Fruit fly (Drosophila melanogaster) whole organism, embryonic: ENCODE results near the gene CG43610.

Experiments
- CG10147 ChIP-seq: fragments of 200-800 bp; sonication (Bioruptor generic); optimal IDR thresholded peaks from 2 replicates; lab custom pipeline; 2019; ENCODE audit warnings: missing biosample characterization, mild to moderate bottlenecking, missing genetic modification characterization, moderate library complexity
- CG10366 ChIP-seq: fragments of 200-800 bp; sonication (Bioruptor generic); IDR thresholded peaks from 2 replicates; pipeline ENCODE4 v1.3.6; 2022; ENCODE audit warnings: missing biosample characterization, missing genetic modification characterization
- CG10543 ChIP-seq: fragments of 200-800 bp; sonication (Bioruptor generic); optimal IDR thresholded peaks from 3 replicates; lab custom pipeline; 2017; ENCODE audit warnings: missing biosample characterization, mild to moderate bottlenecking, missing genetic modification characterization, moderate library complexity
- CG12071 ChIP-seq: fragments of 200-800 bp; sonication (Bioruptor generic); optimal IDR thresholded peaks from 3 replicates; lab custom pipeline; 2018; ENCODE audit warnings: missing biosample characterization, mild to moderate bottlenecking, missing genetic modification characterization
- CG12299 ChIP-seq: fragments of 200-800 bp; sonication (Bioruptor generic); optimal IDR thresholded peaks from 2 replicates; lab custom pipeline; 2018; ENCODE audit warnings: missing biosample characterization, mild to moderate bottlenecking, missing genetic modification characterization
- CG1233 ChIP-seq: fragments of 200-800 bp; sonication (Bioruptor generic); optimal IDR thresholded peaks from 4 replicates; lab custom pipeline; 2018; ENCODE audit warnings: missing biosample characterization, mild to moderate bottlenecking, missing genetic modification characterization
- CG16815 ChIP-seq: fragments of 200-800 bp; sonication (Bioruptor generic); optimal IDR thresholded peaks from 3 replicates; lab custom pipeline; 2017; ENCODE audit warnings: missing biosample characterization, mild to moderate bottlenecking, missing genetic modification characterization
- CG2678 ChIP-seq: fragments of 200-800 bp; sonication (Bioruptor generic); optimal IDR thresholded peaks from 3 replicates; lab custom pipeline; 2019; ENCODE audit warnings: missing biosample characterization, mild to moderate bottlenecking, missing genetic modification characterization, moderate library complexity
- CG2889 ChIP-seq: fragments of 200-800 bp; sonication (Bioruptor generic); IDR thresholded peaks from 3 replicates; pipeline ENCODE4 v1.3.6; 2022; ENCODE audit warnings: missing biosample characterization, missing genetic modification characterization
- CG31365 ChIP-seq: fragments of 200-800 bp; sonication (Bioruptor generic); optimal IDR thresholded peaks from 2 replicates; lab custom pipeline; 2018; ENCODE audit warnings: missing biosample characterization, mild to moderate bottlenecking, missing genetic modification characterization
- CG34376 ChIP-seq: fragments of 200-800 bp; sonication (Bioruptor generic); optimal IDR thresholded peaks from 2 replicates; lab custom pipeline; 2018; ENCODE audit warnings: missing biosample characterization, mild to moderate bottlenecking, missing genetic modification characterization
- CG42726 ChIP-seq: fragments of 200-800 bp; sonication (Bioruptor generic); IDR thresholded peaks from 2 replicates; pipeline ENCODE4 v1.3.6; 2022; ENCODE audit warnings: missing biosample characterization, missing genetic modification characterization; ENCODE audit not compliant: partially characterized antibody
- CG5180 ChIP-seq: fragments of 200-800 bp; sonication (Bioruptor generic); optimal IDR thresholded peaks from 3 replicates; lab custom pipeline; 2017; ENCODE audit warnings: missing biosample characterization, missing genetic modification characterization, mild to moderate bottlenecking, moderate library complexity, missing genetic modification reagents
- CG7839 ChIP-seq: fragments of 200-800 bp; sonication (Bioruptor generic); optimal IDR thresholded peaks from 3 replicates; lab custom pipeline; 2018; ENCODE audit warnings: missing biosample characterization, mild to moderate bottlenecking, missing genetic modification characterization, moderate library complexity
- CG9437 ChIP-seq: fragments of 200-800 bp; sonication (Bioruptor generic); optimal IDR thresholded peaks from 2 replicates; lab custom pipeline; 2018; ENCODE audit warnings: missing biosample characterization, mild to moderate bottlenecking, missing genetic modification characterization
- CG9609 ChIP-seq: fragments of 200-800 bp; sonication (Bioruptor generic); optimal IDR thresholded peaks from 3 replicates; lab custom pipeline; 2016; ENCODE audit warnings: missing biosample characterization, missing genetic modification characterization
- CG9932 ChIP-seq: fragments of 200-800 bp; sonication (Bioruptor generic); IDR thresholded peaks from 2 replicates; pipeline ENCODE4 v1.3.6; 2022; ENCODE audit warnings: missing biosample characterization, missing genetic modification characterization
- Dll ChIP-seq: fragments of 200-800 bp; sonication (Bioruptor generic); IDR thresholded peaks from 4 replicates; pipeline ENCODE4 v1.3.6; 2022; ENCODE audit warnings: missing biosample characterization, missing genetic modification characterization; ENCODE audit not compliant: partially characterized antibody
- HLH3B ChIP-seq: fragments of 200-800 bp; sonication (Bioruptor generic); IDR thresholded peaks from 2 replicates; pipeline ENCODE4 v1.3.6; 2022; ENCODE audit warnings: missing biosample characterization, missing genetic modification characterization
- HmgD ChIP-seq: fragments of 200-800 bp; sonication (Bioruptor generic); optimal IDR thresholded peaks from 3 replicates; lab custom pipeline; 2016; ENCODE audit warnings: missing biosample characterization, missing genetic modification characterization
- Hr39 ChIP-seq: fragments of >200 bp; optimal IDR thresholded peaks from 2 replicates; lab custom pipeline; 2017
- Jarid2 ChIP-seq: fragments of 200-800 bp; sonication (Bioruptor generic); optimal IDR thresholded peaks from 3 replicates; lab custom pipeline; 2017; ENCODE audit warnings: mild to moderate bottlenecking, missing biosample characterization, missing genetic modification reagents, missing genetic modification characterization
- Lim3 ChIP-seq: fragments of 200-800 bp; sonication (Bioruptor generic); IDR thresholded peaks from 2 replicates; pipeline ENCODE4 v1.3.6; 2022; ENCODE audit warnings: missing biosample characterization, missing genetic modification characterization
- Mad ChIP-seq: fragments of 200-800 bp; sonication (Bioruptor generic); optimal IDR thresholded peaks from 2 replicates; lab custom pipeline; 2016; ENCODE audit warnings: missing biosample characterization, missing genetic modification characterization
- Med ChIP-seq: fragments of 200-800 bp; sonication (Bioruptor generic); peaks from one replicate; lab custom pipeline; 2016; ENCODE audit warnings: missing biosample characterization, missing genetic modification characterization, mild to moderate bottlenecking, inconsistent platforms, moderate library complexity
- Nf-YB ChIP-seq: fragments of 200-800 bp; sonication (Bioruptor generic); optimal IDR thresholded peaks from 3 replicates; lab custom pipeline; 2019; ENCODE audit warnings: missing biosample characterization, mild to moderate bottlenecking, missing genetic modification characterization, moderate library complexity
- Opbp ChIP-seq: fragments of 200-800 bp; sonication (Bioruptor generic); IDR thresholded peaks from 3 replicates; pipeline ENCODE4 v1.3.6; 2022; ENCODE audit warnings: missing biosample characterization, missing genetic modification characterization; ENCODE audit not compliant: partially characterized antibody
- Optix ChIP-seq: fragments of 200-800 bp; sonication (Bioruptor generic); IDR thresholded peaks from 3 replicates; pipeline ENCODE4 v1.3.6; 2022; ENCODE audit warnings: missing biosample characterization, missing genetic modification characterization
- Scr ChIP-seq: fragments of 200-800 bp; sonication (Bioruptor generic); IDR thresholded peaks from 2 replicates; pipeline ENCODE4 v1.3.6; 2022; ENCODE audit warnings: missing biosample characterization, missing genetic modification characterization; ENCODE audit not compliant: partially characterized antibody
- Trl ChIP-seq, 3 experiments: fragments of >200 bp in 2 of 3; fragments of 200-800 bp in 1 of 3; sonication (Bioruptor generic) in 1 of 3; optimal IDR thresholded peaks; 2 replicates in 1 of 3; 3 replicates in 2 of 3; lab custom pipeline; 2016 to 2017; ENCODE audit warnings: missing biosample characterization in 1 of 3, missing genetic modification characterization in 1 of 3
- YL-1 ChIP-seq: fragments of 200-800 bp; sonication (Bioruptor generic); optimal IDR thresholded peaks from 3 replicates; lab custom pipeline; 2017; ENCODE audit warnings: missing biosample characterization, mild to moderate bottlenecking, missing genetic modification characterization
- amos ChIP-seq: fragments of 200-800 bp; sonication (Bioruptor generic); IDR thresholded peaks from 2 replicates; pipeline ENCODE4 v1.3.6; 2022; ENCODE audit warnings: missing biosample characterization, missing genetic modification characterization; ENCODE audit not compliant: partially characterized antibody
- br ChIP-seq: fragments of >200 bp; optimal IDR thresholded peaks from 2 replicates; lab custom pipeline; 2017
- caup ChIP-seq: fragments of 200-800 bp; sonication (Bioruptor generic); optimal IDR thresholded peaks from 3 replicates; lab custom pipeline; 2017; ENCODE audit warnings: missing biosample characterization, mild to moderate bottlenecking, missing genetic modification characterization, moderate library complexity; ENCODE audit not compliant: severe bottlenecking
- chinmo ChIP-seq: fragments of 200-800 bp; sonication (Bioruptor generic); IDR thresholded peaks from 4 replicates; pipeline ENCODE4 v1.3.6; 2022; ENCODE audit warnings: missing biosample characterization, missing genetic modification characterization; ENCODE audit not compliant: partially characterized antibody
- ci ChIP-seq: fragments of 200-800 bp; sonication (Bioruptor generic); IDR thresholded peaks from 3 replicates; pipeline ENCODE4 v1.3.6; 2022; ENCODE audit warnings: missing biosample characterization, missing genetic modification characterization
- knrl ChIP-seq: fragments of 200-800 bp; sonication (Bioruptor generic); IDR thresholded peaks from 3 replicates; pipeline ENCODE4 v1.3.6; 2022; ENCODE audit warnings: missing biosample characterization, missing genetic modification characterization; ENCODE audit not compliant: partially characterized antibody
- lov ChIP-seq, 2 experiments: fragments of 200-800 bp in 1 of 2; fragments of >200 bp in 1 of 2; sonication (Bioruptor generic) in 1 of 2; IDR thresholded peaks in 1 of 2; optimal IDR thresholded peaks in 1 of 2; 2 replicates in 1 of 2; 3 replicates in 1 of 2; pipeline versions ENCODE4 v1.3.6 to Lab custom; 2017 to 2022; ENCODE audit warnings: missing biosample characterization in 1 of 2, missing genetic modification characterization in 1 of 2
- psq ChIP-seq: fragments of 200-800 bp; sonication (Bioruptor generic); optimal IDR thresholded peaks from 2 replicates; lab custom pipeline; 2017; ENCODE audit warnings: missing biosample characterization, missing genetic modification characterization
- rib ChIP-seq: fragments of 200-800 bp; sonication (Bioruptor generic); IDR thresholded peaks from 2 replicates; pipeline ENCODE4 v1.3.6; 2022; ENCODE audit warnings: missing biosample characterization, missing genetic modification characterization
- ro ChIP-seq: fragments of 200-800 bp; sonication (Bioruptor generic); IDR thresholded peaks from 2 replicates; pipeline ENCODE4 v1.3.6; 2022; ENCODE audit warnings: missing biosample characterization, missing genetic modification characterization
- sqz ChIP-seq: fragments of 200-800 bp; sonication (Bioruptor generic); optimal IDR thresholded peaks from 3 replicates; lab custom pipeline; 2018; ENCODE audit warnings: missing biosample characterization, mild to moderate bottlenecking, missing genetic modification characterization
- tll ChIP-seq, 2 experiments: fragments of 200-800 bp in 1 of 2; fragments of >200 bp in 1 of 2; sonication (Bioruptor generic) in 1 of 2; optimal IDR thresholded peaks; 2 replicates each; lab custom pipeline; 2017 to 2019; ENCODE audit warnings: missing biosample characterization in 2 of 2, missing genetic modification characterization in 2 of 2, mild to moderate bottlenecking in 1 of 2, moderate library complexity in 1 of 2
- toy ChIP-seq: fragments of 200-800 bp; sonication (Bioruptor generic); IDR thresholded peaks from 2 replicates; pipeline ENCODE4 v1.3.6; 2022; ENCODE audit warnings: missing biosample characterization, missing genetic modification characterization
- ttk ChIP-seq: fragments of 200-800 bp; sonication (Bioruptor generic); IDR thresholded peaks from 2 replicates; pipeline ENCODE4 v2.1.2; 2022; ENCODE audit warnings: missing biosample characterization, missing genetic modification characterization
- unpg ChIP-seq: fragments of 200-800 bp; sonication (Bioruptor generic); optimal IDR thresholded peaks from 3 replicates; lab custom pipeline; 2018; ENCODE audit warnings: missing biosample characterization, mild to moderate bottlenecking, missing genetic modification characterization, moderate library complexity
- vvl ChIP-seq: fragments of 200-800 bp; sonication (Bioruptor generic); IDR thresholded peaks from 2 replicates; pipeline ENCODE4 v1.3.6; 2022; ENCODE audit warnings: missing biosample characterization, missing genetic modification characterization

CG43610 gene

dm6 chr2L:6794418-6794793 lies 4.6 kb upstream of the CG43610 start (continued):
- TF ChIP-seq amos = peak; percentile 14; the same call in 1 of the 2 replicates
- 0 out of 2 replicates have a peak, but pooled peaks have one; percentile 10 for TF ChIP-seq rib (GFP tag; lab: Robert Waterston, UW)
- TF ChIP-seq ci = no peak
- peak; percentile 74; the same call in 1 of the 4 replicates for TF ChIP-seq chinmo (GFP tag; lab: Robert Waterston, UW)
- TF ChIP-seq Jarid2 = peak; percentile 89
- TF ChIP-seq vvl (GFP tag; lab: Robert Waterston, UW) = peak; percentile 23; the same call in 1 of the 2 replicates
- peak; percentile 2 to 68 for TF ChIP-seq Trl (optimal IDR thresholded peaks at IDR 0.05; lab: Kevin White, UChicago)
- no peak for TF ChIP-seq Trl (GFP tag; optimal IDR thresholded peaks at IDR 0.05; lab: Kevin White, UChicago)
- TF ChIP-seq CG10543 (GFP tag; lab: Kevin White, UChicago) = peak; percentile 20
- TF ChIP-seq CG5180 (GFP tag; lab: Kevin White, UChicago) = peak; percentile 78
- peak; percentile 54 for TF ChIP-seq Med (GFP tag; lab: Kevin White, UChicago)
- peak; percentile 43 for TF ChIP-seq sqz (GFP tag; lab: Kevin White, UChicago)
- no peak for TF ChIP-seq Hr39 (lab: Kevin White, UChicago)
- peak; percentile 59; the same call in 1 of the 2 replicates for TF ChIP-seq CG42726
- TF ChIP-seq CG9932 (GFP tag; lab: Robert Waterston, UW) = no peak
- TF ChIP-seq CG12071 (GFP tag; lab: Kevin White, UChicago) = no peak
- peak; percentile 8 for TF ChIP-seq CG34376 (GFP tag; lab: Kevin White, UChicago)
- TF ChIP-seq Opbp (GFP tag; lab: Robert Waterston, UW) = peak; percentile 48; the same call in 1 of the 3 replicates
- 0 out of 3 replicates have a peak, but pooled peaks have one; percentile 35 for TF ChIP-seq knrl (GFP tag; lab: Robert Waterston, UW)
- TF ChIP-seq Scr (GFP tag; lab: Robert Waterston, UW) = peak; percentile 25; the same call in 1 of the 2 replicates
- no peak for TF ChIP-seq ro (GFP tag; lab: Robert Waterston, UW)
- peak; percentile 6 for TF ChIP-seq CG9437 (GFP tag; lab: Kevin White, UChicago)
- peak; percentile 5 for TF ChIP-seq CG2678 (tag; lab: Kevin White, UChicago)

DNA sequence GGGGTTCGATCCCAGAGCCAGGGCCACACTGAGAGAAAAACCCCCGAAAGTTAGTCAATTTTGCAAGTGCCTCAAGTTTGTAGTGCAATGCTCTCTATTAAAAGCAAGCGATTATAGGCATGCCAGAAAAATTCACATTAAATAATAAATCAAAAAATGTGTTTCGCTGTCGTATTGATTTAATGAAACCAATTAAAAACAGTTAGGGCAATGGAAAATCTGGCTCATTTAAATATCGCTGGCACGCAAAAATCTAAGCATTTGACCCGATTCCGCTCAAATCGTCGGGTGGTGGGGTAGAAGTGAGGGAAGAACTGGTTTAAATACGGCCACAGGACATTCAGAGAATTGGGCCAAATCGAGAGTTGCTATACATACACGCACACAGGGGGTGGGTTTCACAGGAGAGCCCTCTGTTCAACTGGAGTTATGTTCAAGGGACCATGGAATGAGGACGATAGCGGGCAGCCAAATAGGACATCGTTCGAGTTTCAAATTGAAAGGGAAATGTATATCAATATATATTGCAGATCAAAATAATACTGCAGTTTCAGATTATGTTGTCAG lies 4.0 kb upstream of the CG43610 start:
- TF ChIP-seq toy (GFP tag; lab: Robert Waterston, UW) (no peak), psq (GFP tag; lab: Kevin White, UChicago) (no peak), Mad (GFP tag; lab: Kevin White, UChicago) (peak; percentile 4), tll (GFP tag; optimal IDR thresholded peaks at IDR 0.05; lab: Kevin White, UChicago) (no peak), lov (optimal IDR thresholded peaks at IDR 0.05; lab: Kevin White, UChicago) (no peak), lov (GFP tag; IDR thresholded peaks at IDR 0.05; lab: Robert Waterston, UW) (no peak), Dll (GFP tag; lab: Robert Waterston, UW) (no peak), br (lab: Kevin White, UChicago) (no peak), CG34376 (GFP tag; lab: Kevin White, UChicago) (no peak), Optix (GFP tag; lab: Robert Waterston, UW) (0 out of 3 replicates have a peak, but pooled peaks have one; percentile 27), CG9609 (GFP tag; lab: Kevin White, UChicago) (no peak), Nf-YB (no peak), CG2889 (GFP tag; lab: Robert Waterston, UW) (no peak), CG12299 (no peak), CG31365 (tag; lab: Kevin White, UChicago) (no peak), CG1233 (GFP tag; lab: Kevin White, UChicago) (no peak), YL-1 (GFP tag; lab: Kevin White, UChicago) (no peak), CG16815 (peak; percentile 0), CG10366 (GFP tag; lab: Robert Waterston, UW) (peak; percentile 19; the same call in 1 of the 2 replicates), HmgD (GFP tag; lab: Kevin White, UChicago) (no peak), unpg (GFP tag; lab: Kevin White, UChicago) (peak; percentile 15), HLH3B (GFP tag; lab: Robert Waterston, UW) (0 out of 2 replicates have a peak, but pooled peaks have one; percentile 18), CG7839 (peak; percentile 32), ttk (0 out of 2 replicates have a peak, but pooled peaks have one; percentile 18), Lim3 (GFP tag; lab: Robert Waterston, UW) (no peak), caup (GFP tag; lab: Kevin White, UChicago) (peak; percentile 0), CG10147 (GFP tag; lab: Kevin White, UChicago) (peak; percentile 45)
